Worm (Caenorhabditis elegans) whole organism, L1 larva: ENCODE results near the gene mom-1.

Source experiments
- C04F5.9 ChIP-seq: sonication (generic microtip); optimal IDR thresholded peaks from 2 replicates; lab custom pipeline; 2016; ENCODE audit warnings: missing genetic modification characterization, missing compliant biosample characterization
- F16B12.6 ChIP-seq: fragments of 150-350 bp; optimal IDR thresholded peaks from 2 replicates; lab custom pipeline; 2014; ENCODE audit warnings: missing biosample characterization, missing genetic modification characterization
- Y116A8C.19 ChIP-seq: sonication (generic microtip); optimal IDR thresholded peaks from 2 replicates; lab custom pipeline; 2016; ENCODE audit warnings: missing compliant biosample characterization, missing genetic modification characterization, borderline replicate concordance
- aha-1 ChIP-seq: fragments of 150-350 bp; optimal IDR thresholded peaks from 2 replicates; lab custom pipeline; 2014; ENCODE audit warnings: missing biosample characterization, missing genetic modification characterization
- aly-2 ChIP-seq: fragments of 150-350 bp; optimal IDR thresholded peaks from 2 replicates; lab custom pipeline; 2014; ENCODE audit warnings: missing biosample characterization, missing genetic modification characterization
- ama-1 ChIP-seq: fragments of 150-350 bp; optimal IDR thresholded peaks from 2 replicates; lab custom pipeline; 2014
- blmp-1 ChIP-seq: fragments of 150-350 bp; optimal IDR thresholded peaks from 2 replicates; lab custom pipeline; 2014; ENCODE audit warnings: missing biosample characterization, missing genetic modification characterization
- ceh-63 ChIP-seq: fragments of 200-800 bp; sonication (Bioruptor generic); optimal IDR thresholded peaks from 2 replicates; lab custom pipeline; 2018; ENCODE audit warnings: mild to moderate bottlenecking, missing genetic modification characterization, missing compliant biosample characterization
- ceh-8 ChIP-seq: fragments of 200-800 bp; sonication (Bioruptor generic); optimal IDR thresholded peaks from 2 replicates; lab custom pipeline; 2018; ENCODE audit warnings: mild to moderate bottlenecking, missing genetic modification characterization, moderate library complexity, missing compliant biosample characterization
- ceh-88 ChIP-seq: fragments of 200-800 bp; sonication (Bioruptor generic); IDR thresholded peaks from 2 replicates; pipeline ENCODE4 v1.3.6; 2022; ENCODE audit warnings: missing genetic modification characterization, missing compliant biosample characterization
- ces-1 ChIP-seq: fragments of 150-350 bp; optimal IDR thresholded peaks from 2 replicates; lab custom pipeline; 2014; ENCODE audit warnings: missing biosample characterization, missing genetic modification reagents, missing genetic modification characterization
- dpl-1 ChIP-seq, 3 experiments: fragments of 150-350 bp in 2 of 3; sonication (generic microtip) in 1 of 3; optimal IDR thresholded peaks; 2 replicates each; lab custom pipeline; 2014 to 2017; ENCODE audit warnings: missing biosample characterization in 3 of 3, missing genetic modification characterization in 3 of 3, missing genetic modification reagents in 3 of 3
- dsc-1 ChIP-seq: sonication (generic microtip); optimal IDR thresholded peaks from 2 replicates; lab custom pipeline; 2016; ENCODE audit warnings: mild to moderate bottlenecking, missing genetic modification characterization, missing compliant biosample characterization
- efl-1 ChIP-seq, 4 experiments: fragments of 150-350 bp; optimal IDR thresholded peaks in 3 of 4; peaks in 1 of 4; 1 replicate in 1 of 4; 2 replicates in 3 of 4; lab custom pipeline; 2014; ENCODE audit warnings: missing biosample characterization in 2 of 4, missing genetic modification characterization in 2 of 4, missing genetic modification reagents in 2 of 4
- egl-27 ChIP-seq, 2 experiments: fragments of 150-350 bp in 1 of 2; sonication (generic microtip); optimal IDR thresholded peaks; 3 replicates each; lab custom pipeline; 2017 to 2018; ENCODE audit warnings: missing biosample characterization in 2 of 2, missing genetic modification characterization in 2 of 2, missing genetic modification reagents in 2 of 2
- elt-2 ChIP-seq: sonication (generic microtip); optimal IDR thresholded peaks from 2 replicates; lab custom pipeline; 2016; ENCODE audit warnings: missing genetic modification characterization, mild to moderate bottlenecking, inconsistent platforms, missing compliant biosample characterization, missing genetic modification reagents
- elt-3 ChIP-seq, 6 experiments: fragments of 150-350 bp in 1 of 6; sonication (generic microtip); optimal IDR thresholded peaks; 2 replicates each; lab custom pipeline; 2017 to 2018; ENCODE audit warnings: missing biosample characterization in 6 of 6, missing genetic modification characterization in 6 of 6, inconsistent platforms in 1 of 6
- ets-5 ChIP-seq: fragments of 200-800 bp; sonication (Bioruptor generic); IDR thresholded peaks from 2 replicates; pipeline ENCODE4 v1.3.6; 2022; ENCODE audit warnings: missing genetic modification characterization, missing compliant biosample characterization
- fkh-4 ChIP-seq: sonication (generic microtip); optimal IDR thresholded peaks from 2 replicates; lab custom pipeline; 2016; ENCODE audit warnings: missing compliant biosample characterization, missing genetic modification characterization, borderline replicate concordance
- fkh-8 ChIP-seq: sonication (generic microtip); optimal IDR thresholded peaks from 2 replicates; lab custom pipeline; 2016; ENCODE audit warnings: mild to moderate bottlenecking, missing genetic modification characterization, missing compliant biosample characterization
- fos-1 ChIP-seq: fragments of 150-350 bp; optimal IDR thresholded peaks from 2 replicates; lab custom pipeline; 2014; ENCODE audit warnings: missing biosample characterization, missing genetic modification characterization
- grh-1 ChIP-seq: fragments of 200-800 bp; sonication (Bioruptor generic); IDR thresholded peaks from 2 replicates; pipeline ENCODE4 v1.3.6; 2022; ENCODE audit warnings: missing genetic modification reagents, missing genetic modification characterization, missing compliant biosample characterization
- hlh-17 ChIP-seq: fragments of 200-800 bp; sonication (Bioruptor generic); optimal IDR thresholded peaks from 2 replicates; lab custom pipeline; 2018; ENCODE audit warnings: missing genetic modification characterization, mild to moderate bottlenecking, missing compliant biosample characterization, moderate library complexity, borderline replicate concordance
- hpl-2 ChIP-seq: fragments of 150-350 bp; optimal IDR thresholded peaks from 2 replicates; lab custom pipeline; 2014; ENCODE audit warnings: missing biosample characterization, missing genetic modification reagents, missing genetic modification characterization
- irx-1 ChIP-seq: sonication (generic microtip); optimal IDR thresholded peaks from 2 replicates; lab custom pipeline; 2016; ENCODE audit warnings: missing genetic modification characterization, missing compliant biosample characterization
- jun-1 ChIP-seq: fragments of 150-350 bp; optimal IDR thresholded peaks from 2 replicates; lab custom pipeline; 2014; ENCODE audit warnings: missing biosample characterization, missing genetic modification reagents, missing genetic modification characterization
- lin-15B ChIP-seq: fragments of 150-350 bp; sonication (generic microtip); optimal IDR thresholded peaks from 3 replicates; lab custom pipeline; 2014; ENCODE audit warnings: missing biosample characterization, missing genetic modification characterization
- lir-3 ChIP-seq: sonication (generic microtip); optimal IDR thresholded peaks from 2 replicates; lab custom pipeline; 2016; ENCODE audit warnings: mild to moderate bottlenecking, missing genetic modification characterization, moderate library complexity, missing compliant biosample characterization; ENCODE audit not compliant: poor library complexity
- lsy-2 ChIP-seq, 2 experiments: fragments of 150-350 bp; optimal IDR thresholded peaks; 2 replicates each; lab custom pipeline; 2014; ENCODE audit warnings: missing biosample characterization in 2 of 2, missing genetic modification characterization in 2 of 2
- mab-9 ChIP-seq: fragments of 200-800 bp; sonication (Bioruptor generic); IDR thresholded peaks from 2 replicates; pipeline ENCODE4 v1.3.6; 2022; ENCODE audit warnings: missing genetic modification reagents, missing genetic modification characterization, missing compliant biosample characterization
- mdl-1 ChIP-seq, 2 experiments: fragments of 150-350 bp; optimal IDR thresholded peaks; 2 replicates each; lab custom pipeline; 2014 to 2017; ENCODE audit warnings: missing biosample characterization in 2 of 2, missing genetic modification characterization in 2 of 2, inconsistent platforms in 1 of 2
- nhr-12 ChIP-seq: sonication (generic microtip); optimal IDR thresholded peaks from 2 replicates; lab custom pipeline; 2017; ENCODE audit warnings: missing biosample characterization, missing genetic modification characterization
- nhr-19 ChIP-seq: fragments of 200-800 bp; sonication (Bioruptor generic); conservative IDR thresholded peaks from 2 replicates; pipeline ENCODE4 v1.3.6; 2022; ENCODE audit warnings: missing genetic modification characterization, missing compliant biosample characterization
- nhr-20 ChIP-seq: sonication (generic microtip); optimal IDR thresholded peaks from 2 replicates; lab custom pipeline; 2016; ENCODE audit warnings: mild to moderate bottlenecking, missing genetic modification characterization, missing compliant biosample characterization
- nhr-28 ChIP-seq: fragments of 150-350 bp; optimal IDR thresholded peaks from 2 replicates; lab custom pipeline; 2014; ENCODE audit warnings: missing biosample characterization, missing genetic modification characterization
- nhr-85 ChIP-seq: sonication (generic microtip); peaks from one replicate; lab custom pipeline; 2016; ENCODE audit warnings: missing genetic modification characterization, inconsistent platforms, missing compliant biosample characterization
- nhr-90 ChIP-seq: sonication (generic microtip); optimal IDR thresholded peaks from 2 replicates; lab custom pipeline; 2016; ENCODE audit warnings: mild to moderate bottlenecking, missing genetic modification characterization, missing compliant biosample characterization; ENCODE audit not compliant: poor library complexity
- pax-3 ChIP-seq: fragments of 200-800 bp; sonication (Bioruptor generic); optimal IDR thresholded peaks from 2 replicates; lab custom pipeline; 2018; ENCODE audit warnings: mild to moderate bottlenecking, missing genetic modification characterization, moderate library complexity, missing compliant biosample characterization
- pqm-1 ChIP-seq: sonication (generic microtip); optimal IDR thresholded peaks from 3 replicates; lab custom pipeline; 2017; ENCODE audit warnings: missing biosample characterization, missing genetic modification characterization
- skn-1 ChIP-seq: fragments of 150-350 bp; optimal IDR thresholded peaks from 2 replicates; lab custom pipeline; 2014; ENCODE audit warnings: missing biosample characterization, missing genetic modification characterization
- sox-4 ChIP-seq: sonication (generic microtip); optimal IDR thresholded peaks from 2 replicates; lab custom pipeline; 2016; ENCODE audit warnings: missing genetic modification characterization, missing compliant biosample characterization
- sptf-1 ChIP-seq: fragments of 150-350 bp; optimal IDR thresholded peaks from 2 replicates; lab custom pipeline; 2014; ENCODE audit warnings: missing biosample characterization, missing genetic modification characterization
- sup-37 ChIP-seq: fragments of 200-800 bp; sonication (Bioruptor generic); optimal IDR thresholded peaks from 2 replicates; lab custom pipeline; 2018; ENCODE audit warnings: mild to moderate bottlenecking, missing genetic modification characterization, missing compliant biosample characterization
- swsn-7 ChIP-seq: sonication (generic microtip); optimal IDR thresholded peaks from 2 replicates; lab custom pipeline; 2016; ENCODE audit warnings: missing genetic modification characterization, missing compliant biosample characterization
- tlp-1 ChIP-seq: fragments of 150-350 bp; optimal IDR thresholded peaks from 2 replicates; lab custom pipeline; 2014; ENCODE audit warnings: missing biosample characterization, missing genetic modification characterization
- unc-130 ChIP-seq: fragments of 150-350 bp; optimal IDR thresholded peaks from 2 replicates; lab custom pipeline; 2017; ENCODE audit warnings: missing biosample characterization, missing genetic modification characterization, inconsistent platforms
- unc-86 ChIP-seq: sonication (generic microtip); optimal IDR thresholded peaks from 2 replicates; lab custom pipeline; 2016; ENCODE audit warnings: missing genetic modification characterization, missing compliant biosample characterization
- zag-1 ChIP-seq: fragments of 150-350 bp; optimal IDR thresholded peaks from 2 replicates; lab custom pipeline; 2014; ENCODE audit warnings: missing biosample characterization, missing genetic modification characterization
- zip-4 ChIP-seq: fragments of 200-800 bp; sonication (Bioruptor generic); optimal IDR thresholded peaks from 2 replicates; lab custom pipeline; 2018; ENCODE audit warnings: mild to moderate bottlenecking, missing genetic modification characterization, moderate library complexity, missing compliant biosample characterization
- ztf-11 ChIP-seq, 2 experiments: sonication (generic microtip); optimal IDR thresholded peaks; 2 replicates each; lab custom pipeline; 2016 to 2017; ENCODE audit warnings: missing genetic modification characterization in 2 of 2, missing biosample characterization in 1 of 2, missing compliant biosample characterization in 1 of 2

The mom-1 gene

ce11 chrX:6292143-6292542, 769 bp upstream of the mom-1 start (continued):
- TF ChIP-seq nhr-12, result no peak
- peak; percentile 14 for TF ChIP-seq jun-1 (tag; lab: Kevin White, UChicago)
- no peak for TF ChIP-seq pqm-1 (tag; lab: Kevin White, UChicago)
- no peak for TF ChIP-seq nhr-28 (tag; lab: Kevin White, UChicago)
- TF ChIP-seq ceh-8 (GFP tag; lab: Kevin White, UChicago), result no peak
- no peak for TF ChIP-seq sptf-1 (tag; lab: Kevin White, UChicago)
- TF ChIP-seq grh-1, result 0 out of 2 replicates have a peak, but pooled peaks have one; percentile 37
- no peak for TF ChIP-seq fkh-4
- peak; percentile 70 for TF ChIP-seq nhr-85 (tag; lab: Kevin White, UChicago)
- TF ChIP-seq ets-5 (GFP tag; lab: Robert Waterston, UW), result no peak
- peak; percentile 17 for TF ChIP-seq zip-4 (GFP tag; lab: Kevin White, UChicago)
- no peak for TF ChIP-seq aha-1
- no peak for TF ChIP-seq F16B12.6 (tag; lab: Kevin White, UChicago)
- TF ChIP-seq C04F5.9 (tag; lab: Kevin White, UChicago), result no peak
- no peak for TF ChIP-seq egl-27 (tag; optimal IDR thresholded peaks at IDR 0.05; lab: Kevin White, UChicago)
- TF ChIP-seq swsn-7 (tag; lab: Kevin White, UChicago), result peak; percentile 35
- TF ChIP-seq ama-1 (lab: Kevin White, UChicago), result no peak
- no peak for TF ChIP-seq tlp-1 (tag; lab: Kevin White, UChicago)
- no peak for TF ChIP-seq dpl-1 (GFP tag; optimal IDR thresholded peaks at IDR 0.05; lab: Kevin White, UChicago)
- no peak for TF ChIP-seq hpl-2 (GFP tag; lab: Kevin White, UChicago)
- TF ChIP-seq nhr-90 (tag; lab: Kevin White, UChicago), result peak; percentile 53
- TF ChIP-seq ceh-63 (GFP tag; lab: Kevin White, UChicago), result no peak
- no peak for TF ChIP-seq zag-1 (tag; lab: Kevin White, UChicago)
- TF ChIP-seq Y116A8C.19 (tag; lab: Kevin White, UChicago), result no peak
- TF ChIP-seq blmp-1 (tag; lab: Kevin White, UChicago), result no peak
- no peak for TF ChIP-seq unc-86 (tag; lab: Kevin White, UChicago)
- no peak for TF ChIP-seq lir-3 (tag; lab: Kevin White, UChicago)
- no peak for TF ChIP-seq pax-3 (tag; lab: Kevin White, UChicago)
- no peak for TF ChIP-seq sox-4 (tag; lab: Kevin White, UChicago)
- peak; percentile 2 to 9 for TF ChIP-seq efl-1 (optimal IDR thresholded peaks at IDR 0.05; lab: Kevin White, UChicago)
- no peak for TF ChIP-seq efl-1 (GFP tag; optimal IDR thresholded peaks at IDR 0.05 in 1 of 2; lab: Kevin White, UChicago)
- TF ChIP-seq unc-130 (tag; lab: Kevin White, UChicago), result peak; percentile 19
- no peak for TF ChIP-seq fos-1
- TF ChIP-seq elt-3 (tag; optimal IDR thresholded peaks at IDR 0.05; lab: Kevin White, UChicago), result peak in 1 of 6 experiments; percentile 31
- TF ChIP-seq mab-9 (GFP tag; lab: Robert Waterston, UW), result no peak
- TF ChIP-seq ceh-88 (GFP tag; lab: Robert Waterston, UW), result 0 out of 2 replicates have a peak, but pooled peaks have one; percentile 9
- peak; percentile 39 for TF ChIP-seq nhr-20 (tag; lab: Kevin White, UChicago)
- TF ChIP-seq ces-1 (GFP tag; lab: Kevin White, UChicago), result no peak

ce11 chrX:6296402-6296844, 3.5 kb downstream of the mom-1 start:
- TF ChIP-seq ceh-63 (GFP tag; lab: Kevin White, UChicago), result peak; percentile 98
- peak; percentile 7 for TF ChIP-seq hlh-17 (GFP tag; lab: Kevin White, UChicago)
- TF ChIP-seq ztf-11 (tag; optimal IDR thresholded peaks at IDR 0.05; lab: Kevin White, UChicago), result peak; percentile 84 to 98
- TF ChIP-seq elt-2 (tag; lab: Kevin White, UChicago), result peak; percentile 96
- TF ChIP-seq pax-3 (tag; lab: Kevin White, UChicago), result peak; percentile 96
- peak; percentile 29 for TF ChIP-seq lin-15B
- peak; percentile 98 for TF ChIP-seq nhr-19 (GFP tag; lab: Robert Waterston, UW)
- peak; percentile 64 to 96 for TF ChIP-seq mdl-1 (tag; optimal IDR thresholded peaks at IDR 0.05; lab: Kevin White, UChicago)
- TF ChIP-seq tlp-1 (tag; lab: Kevin White, UChicago), result peak; percentile 33
- TF ChIP-seq fkh-8 (tag; lab: Kevin White, UChicago), result peak; percentile 99
- TF ChIP-seq aly-2 (tag; lab: Kevin White, UChicago), result peak; percentile 94
- peak; percentile 99 for TF ChIP-seq irx-1
- peak; percentile 98 for TF ChIP-seq skn-1 (tag; lab: Kevin White, UChicago)
- TF ChIP-seq mab-9 (GFP tag; lab: Robert Waterston, UW), result peak; percentile 98
- peak; percentile 62 for TF ChIP-seq nhr-28 (tag; lab: Kevin White, UChicago)
- peak; percentile 97 for TF ChIP-seq sup-37 (GFP tag; lab: Kevin White, UChicago)
- peak; percentile 54 for TF ChIP-seq blmp-1 (tag; lab: Kevin White, UChicago)
- peak; percentile 98 for TF ChIP-seq hpl-2 (GFP tag; lab: Kevin White, UChicago)
- peak; percentile 94 to 95 for TF ChIP-seq lsy-2 (tag; optimal IDR thresholded peaks at IDR 0.05; lab: Kevin White, UChicago)
- peak; percentile 98 for TF ChIP-seq ceh-88 (GFP tag; lab: Robert Waterston, UW)
- peak; percentile 99 for TF ChIP-seq fos-1
- TF ChIP-seq Y116A8C.19 (tag; lab: Kevin White, UChicago), result no peak
- TF ChIP-seq dsc-1, result peak; percentile 100
- TF ChIP-seq ama-1 (lab: Kevin White, UChicago), result peak; percentile 60
